Worm (Caenorhabditis elegans) whole organism, mixed stage, embryonic: ENCODE measurements around the gene C08B6.14.

ENCODE experiments used
- bed-3 ChIP-seq: fragments of 200-800 bp; sonication (Bioruptor generic); optimal IDR thresholded peaks from 3 replicates; lab custom pipeline; 2018; ENCODE audit warnings: mild to moderate bottlenecking, missing genetic modification characterization, moderate library complexity, missing compliant biosample characterization
- blmp-1 ChIP-seq: fragments of 150-350 bp; optimal IDR thresholded peaks from 2 replicates; lab custom pipeline; 2014; ENCODE audit warnings: missing biosample characterization, missing genetic modification characterization
- elt-3 ChIP-seq: fragments of 150-350 bp; optimal IDR thresholded peaks from 2 replicates; lab custom pipeline; 2014; ENCODE audit warnings: missing biosample characterization, missing genetic modification characterization
- lin-13 ChIP-seq: fragments of 150-350 bp; optimal IDR thresholded peaks from 2 replicates; lab custom pipeline; 2014; ENCODE audit warnings: missing biosample characterization, missing genetic modification characterization
- lsy-2 ChIP-seq: fragments of 150-350 bp; optimal IDR thresholded peaks from 2 replicates; lab custom pipeline; 2014; ENCODE audit warnings: missing biosample characterization, missing genetic modification characterization
- mab-5 ChIP-seq: fragments of 150-350 bp; optimal IDR thresholded peaks from 2 replicates; lab custom pipeline; 2014; ENCODE audit warnings: missing biosample characterization, missing genetic modification characterization
- nhr-12 ChIP-seq: fragments of 150-350 bp; optimal IDR thresholded peaks from 2 replicates; lab custom pipeline; 2014; ENCODE audit warnings: missing biosample characterization, missing genetic modification characterization
- nhr-237 ChIP-seq: fragments of 150-350 bp; optimal IDR thresholded peaks from 2 replicates; lab custom pipeline; 2014; ENCODE audit warnings: missing biosample characterization, missing genetic modification characterization
- nhr-76 ChIP-seq: sonication (generic microtip); optimal IDR thresholded peaks from 2 replicates; lab custom pipeline; 2017; ENCODE audit warnings: missing biosample characterization, missing genetic modification characterization
- pha-4 ChIP-seq: fragments of 150-350 bp; optimal IDR thresholded peaks from 2 replicates; lab custom pipeline; 2018; ENCODE audit warnings: missing biosample characterization, missing genetic modification reagents, missing genetic modification characterization
- snpc-4 ChIP-seq: fragments of 150-350 bp; optimal IDR thresholded peaks from 2 replicates; lab custom pipeline; 2014; ENCODE audit warnings: missing biosample characterization, missing genetic modification characterization
- tbx-8 ChIP-seq: fragments of 200-800 bp; sonication (Bioruptor generic); optimal IDR thresholded peaks from 2 replicates; lab custom pipeline; 2018; ENCODE audit warnings: mild to moderate bottlenecking, missing genetic modification characterization, moderate library complexity, missing compliant biosample characterization
- unc-62 ChIP-seq: fragments of 150-350 bp; optimal IDR thresholded peaks from 2 replicates; lab custom pipeline; 2014; ENCODE audit warnings: missing biosample characterization, missing genetic modification reagents, missing genetic modification characterization

DNA sequence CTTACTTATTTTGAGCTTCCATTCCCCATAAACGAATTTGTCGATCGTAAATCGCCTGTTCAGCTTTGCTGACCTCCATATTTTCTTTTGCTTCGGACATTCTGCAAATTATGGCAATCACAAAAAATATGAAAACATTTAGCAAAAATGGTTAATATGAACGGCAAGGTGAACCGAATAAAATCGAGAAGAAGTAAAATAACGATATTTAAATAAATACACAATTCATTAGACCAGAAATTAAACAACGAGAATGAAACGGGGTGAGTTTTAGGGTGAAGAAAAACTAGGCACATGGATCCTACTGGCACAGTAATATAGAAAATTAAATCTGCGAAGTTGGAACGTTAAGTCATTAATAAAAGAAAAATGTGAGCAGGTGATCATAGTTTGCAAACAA, 28.4 kb upstream of the C08B6.14 start, which contains the start of gene aos-1:
- no peak for TF ChIP-seq lsy-2 (tag; lab: Kevin White, UChicago)
- TF ChIP-seq nhr-76 (tag; lab: Kevin White, UChicago) = no peak
- no peak for TF ChIP-seq elt-3
- TF ChIP-seq nhr-237 (tag; lab: Kevin White, UChicago) = no peak
- no peak for TF ChIP-seq snpc-4 (tag; lab: Kevin White, UChicago)
- no peak for TF ChIP-seq blmp-1 (tag; lab: Kevin White, UChicago)
- TF ChIP-seq bed-3 (GFP tag; lab: Kevin White, UChicago) = no peak
- TF ChIP-seq lin-13 (tag; lab: Kevin White, UChicago) = no peak
- TF ChIP-seq nhr-12 (tag; lab: Kevin White, UChicago) = no peak
- TF ChIP-seq tbx-8 = no peak
- no peak for TF ChIP-seq mab-5
- TF ChIP-seq pha-4 = no peak
- TF ChIP-seq unc-62 (GFP tag; lab: Kevin White, UChicago) = no peak
